Fruit fly (Drosophila melanogaster) whole organism: ENCODE results near the gene Mgat3.

Experiments used
- CG8478 ChIP-seq: fragments of >200 bp; optimal IDR thresholded peaks from 2 replicates; lab custom pipeline; 2018; ENCODE audit warnings: inconsistent platforms
- EcR ChIP-seq, 2 experiments: fragments of >200 bp; optimal IDR thresholded peaks; 2 replicates each; lab custom pipeline; 2017; ENCODE audit warnings: missing biosample characterization in 2 of 2, missing genetic modification characterization in 2 of 2, missing genetic modification reagents in 2 of 2
- pan ChIP-seq: fragments of >200 bp; optimal IDR thresholded peaks from 2 replicates; lab custom pipeline; 2017
- psq ChIP-seq: fragments of >200 bp; optimal IDR thresholded peaks from 2 replicates; lab custom pipeline; 2017
- usp ChIP-seq: fragments of >200 bp; optimal IDR thresholded peaks from 2 replicates; lab custom pipeline; 2017; ENCODE audit warnings: missing biosample characterization, missing genetic modification characterization, mixed read lengths

DNA sequence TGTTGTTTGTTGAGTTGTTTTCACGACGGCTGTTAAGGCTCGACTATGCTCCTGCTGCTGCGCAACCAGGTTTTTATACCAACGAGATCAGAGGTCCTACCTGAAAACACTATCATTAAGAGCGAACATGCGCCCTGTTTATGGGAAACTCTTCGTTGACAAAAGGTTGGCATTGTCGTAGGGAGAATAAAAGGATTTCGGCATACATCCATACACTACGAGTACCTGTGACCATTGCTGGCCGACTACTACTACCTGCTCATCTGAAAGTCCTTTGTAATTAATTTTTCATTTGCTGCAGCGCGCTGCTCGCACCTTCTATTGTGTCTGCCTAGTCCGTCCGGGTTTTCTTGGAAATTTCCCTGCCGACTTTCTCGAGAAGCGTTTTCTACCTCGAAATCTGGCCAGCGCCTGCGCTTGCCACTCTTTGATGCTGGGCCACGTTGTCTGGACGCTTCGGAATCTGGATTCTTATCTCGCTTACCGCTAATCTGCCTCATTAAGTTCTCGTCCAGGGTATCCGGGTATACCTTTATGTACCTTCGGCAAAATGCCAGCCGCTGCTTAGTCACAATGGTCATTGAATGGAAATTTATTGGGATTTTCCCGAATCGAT lies 42.9 kb upstream of the Mgat3 start, which contains the start of gene CG15480:
- TF ChIP-seq EcR (GFP tag; optimal IDR thresholded peaks at IDR 0.05; lab: Kevin White, UChicago) (no peak), pan (lab: Kevin White, UChicago) (no peak), psq (no peak), usp (GFP tag; lab: Kevin White, UChicago) (no peak), CG8478 (lab: Kevin White, UChicago) (no peak)
